Fruit fly (Drosophila melanogaster): Measurements from ENCODE around the gene Scamp.

Scamp gene

dm6 chrX:15498791-15499190 lies 49.1 kb upstream of the Scamp start (continued):
- TF ChIP-seq CG9139 (GFP tag; optimal IDR thresholded peaks at IDR 0.05) (peak; percentile 66), CG6792 (GFP tag; optimal IDR thresholded peaks at IDR 0.05) (no peak), cyc (GFP tag; optimal IDR thresholded peaks at IDR 0.05) (no peak), Blimp-1 (GFP tag; optimal IDR thresholded peaks at IDR 0.05) (no peak), fkh (GFP tag; optimal IDR thresholded peaks at IDR 0.05) (peak; percentile 35), CG31627 (GFP tag; optimal IDR thresholded peaks at IDR 0.05) (peak; percentile 4), svp (GFP tag) (peak; percentile 81), acj6 (GFP tag; optimal IDR thresholded peaks at IDR 0.05) (no peak), CG16779 (tag; optimal IDR thresholded peaks at IDR 0.05) (no peak), eg (GFP tag; IDR thresholded peaks at IDR 0.05) (peak; percentile 55; the same call in 2 of the 3 replicates), dsx (GFP tag; optimal IDR thresholded peaks at IDR 0.05; ENCODE audit: poor library complexity, severe bottlenecking) (peak; percentile 48), CG11902 (GFP tag; optimal IDR thresholded peaks at IDR 0.05) (no peak), CG1621 (tag; optimal IDR thresholded peaks at IDR 0.05) (peak; percentile 70), Sox102F (GFP tag; optimal IDR thresholded peaks at IDR 0.05) (peak; percentile 46), achi (GFP tag; optimal IDR thresholded peaks at IDR 0.05) (peak; percentile 33), Hr4 (GFP tag; optimal IDR thresholded peaks at IDR 0.05) (no peak), lz (GFP tag; optimal IDR thresholded peaks at IDR 0.05) (peak; percentile 23), Lpt (GFP tag; optimal IDR thresholded peaks at IDR 0.05) (no peak), CG8632 (GFP tag; optimal IDR thresholded peaks at IDR 0.05) (no peak), CG6276 (GFP tag; optimal IDR thresholded peaks at IDR 0.05) (no peak), CG4318 (GFP tag; optimal IDR thresholded peaks at IDR 0.05) (no peak), CG6163 (GFP tag; IDR thresholded peaks at IDR 0.05) (peak; percentile 67), OdsH (GFP tag; optimal IDR thresholded peaks at IDR 0.05) (no peak), Hr38 (GFP tag; optimal IDR thresholded peaks at IDR 0.05) (no peak), Ets96B (tag; optimal IDR thresholded peaks at IDR 0.05) (peak; percentile 18), CG34406 (GFP tag; optimal IDR thresholded peaks at IDR 0.05) (no peak), esn (GFP tag; optimal IDR thresholded peaks at IDR 0.05) (peak; percentile 37)

dm6 chrX:15497440-15498271 lies 48.0 kb upstream of the Scamp start:
- TF ChIP-seq CG3032 (tag; optimal IDR thresholded peaks at IDR 0.05) = no peak
- peak; percentile 71 for TF ChIP-seq Eip78C (GFP tag)
- no peak for TF ChIP-seq Eip93F (GFP tag; optimal IDR thresholded peaks at IDR 0.05)
- TF ChIP-seq CG6163 (GFP tag; IDR thresholded peaks at IDR 0.05) = peak; percentile 30; the same call in 2 of the 3 replicates
- peak; percentile 5 for TF ChIP-seq CG16779 (tag; optimal IDR thresholded peaks at IDR 0.05)
- TF ChIP-seq fkh (GFP tag; optimal IDR thresholded peaks at IDR 0.05) = peak; percentile 94
- peak; percentile 10 for TF ChIP-seq CG32006 (GFP tag; optimal IDR thresholded peaks at IDR 0.05)
- TF ChIP-seq CG31627 (GFP tag; optimal IDR thresholded peaks at IDR 0.05) = no peak
- TF ChIP-seq eg (GFP tag; IDR thresholded peaks at IDR 0.05) = no peak
- no peak for TF ChIP-seq CG8119 (GFP tag; IDR thresholded peaks at IDR 0.05)
- no peak for TF ChIP-seq fd59A (GFP tag; optimal IDR thresholded peaks at IDR 0.05)
- TF ChIP-seq achi (GFP tag; optimal IDR thresholded peaks at IDR 0.05) = no peak
- TF ChIP-seq Lpt (GFP tag; optimal IDR thresholded peaks at IDR 0.05) = no peak
- peak in 1 of 2 experiments; percentile 41 for TF ChIP-seq ss (GFP tag; optimal IDR thresholded peaks at IDR 0.05)

- TF ChIP-seq CG6808 (GFP tag; optimal IDR thresholded peaks at IDR 0.05) = no peak
- TF ChIP-seq fkh (GFP tag; optimal IDR thresholded peaks at IDR 0.05) = peak; percentile 76
- TF ChIP-seq Sox15 (GFP tag; optimal IDR thresholded peaks at IDR 0.05) = no peak
- no peak for TF ChIP-seq CG15336 (GFP tag; IDR thresholded peaks at IDR 0.05)
- no peak for TF ChIP-seq fd59A (GFP tag; optimal IDR thresholded peaks at IDR 0.05)
- TF ChIP-seq Hr4 (GFP tag; optimal IDR thresholded peaks at IDR 0.05) = no peak
- no peak for TF ChIP-seq Hr39 (GFP tag; optimal IDR thresholded peaks at IDR 0.05)
- no peak for TF ChIP-seq CG3919 (GFP tag; optimal IDR thresholded peaks at IDR 0.05)
- TF ChIP-seq ss (GFP tag; optimal IDR thresholded peaks at IDR 0.05) = no peak
Observed at dm6 chrX:15496651-15497409, 47.1 kb upstream of the Scamp start.

Data from whole organism, prepupa.